Worm (Caenorhabditis elegans): ENCODE measurements around the gene Y38F1A.7.
A peak's percentile ranks its signal among the peaks of the same experiment; 100 is the strongest.

Y38F1A.7 gene

ce11 chrII:13025794-13026412 is 28.3 kb upstream of the Y38F1A.7 start, which contains the start of gene max-2:
max-2 (minus strand) TSS chrII:13025844.
- peak in 1 of 2 experiments; percentile 6 for TF ChIP-seq lin-35 (GFP tag; optimal IDR thresholded peaks at IDR 0.05)
- no peak for TF ChIP-seq C16A3.4 (tag; optimal IDR thresholded peaks at IDR 0.05)
- no peak for TF ChIP-seq lsy-2 (tag; optimal IDR thresholded peaks at IDR 0.05)
- TF ChIP-seq ceh-8 (GFP tag; optimal IDR thresholded peaks at IDR 0.05), result no peak
- no peak for TF ChIP-seq lir-3 (tag; optimal IDR thresholded peaks at IDR 0.05; ENCODE audit: poor library complexity)
- TF ChIP-seq grh-1 (GFP tag; IDR thresholded peaks at IDR 0.05), result no peak
- no peak for TF ChIP-seq skn-1 (tag; optimal IDR thresholded peaks at IDR 0.05)
- no peak for TF ChIP-seq ets-5 (GFP tag; IDR thresholded peaks at IDR 0.05)
- TF ChIP-seq unc-86 (tag; optimal IDR thresholded peaks at IDR 0.05), result no peak
- peak in 1 of 3 experiments; percentile 1 for TF ChIP-seq dpl-1 (GFP tag; optimal IDR thresholded peaks at IDR 0.05)
- TF ChIP-seq lin-14 (GFP tag; optimal IDR thresholded peaks at IDR 0.05), result peak; percentile 19
- no peak for TF ChIP-seq fkh-10 (GFP tag; optimal IDR thresholded peaks at IDR 0.05)
- TF ChIP-seq blmp-1 (tag; optimal IDR thresholded peaks at IDR 0.05), result peak; percentile 40
- no peak for TF ChIP-seq ceh-82 (tag; optimal IDR thresholded peaks at IDR 0.05)
- TF ChIP-seq snu-23 (GFP tag; optimal IDR thresholded peaks at IDR 0.05), result no peak
- TF ChIP-seq unc-98 (GFP tag; IDR thresholded peaks at IDR 0.05), result no peak

ce11 chrII:13023518-13023917 is 25.9 kb upstream of the Y38F1A.7 start:
- no peak for TF ChIP-seq ceh-88 (GFP tag; IDR thresholded peaks at IDR 0.05)
- no peak for TF ChIP-seq pax-3 (tag; optimal IDR thresholded peaks at IDR 0.05)
- TF ChIP-seq efl-1 (optimal IDR thresholded peaks at IDR 0.05), result no peak
- TF ChIP-seq efl-1 (GFP tag; optimal IDR thresholded peaks at IDR 0.05 in 1 of 2), result peak in 1 of 2 experiments; percentile 82
- no peak for TF ChIP-seq nhr-20 (tag; optimal IDR thresholded peaks at IDR 0.05)
- no peak for TF ChIP-seq tlp-1 (tag; optimal IDR thresholded peaks at IDR 0.05)
- no peak for TF ChIP-seq hlh-17 (GFP tag; optimal IDR thresholded peaks at IDR 0.05; ENCODE audit: borderline replicate concordance)
- no peak for TF ChIP-seq Y116A8C.19 (tag; optimal IDR thresholded peaks at IDR 0.05; ENCODE audit: borderline replicate concordance)

ce11 chrII:13022555-13022954 is 25.0 kb upstream of the Y38F1A.7 start:
- TF ChIP-seq nhr-85 (tag) (no peak), vab-15 (tag; optimal IDR thresholded peaks at IDR 0.05) (no peak), grh-1 (GFP tag; IDR thresholded peaks at IDR 0.05) (no peak), blmp-1 (tag; optimal IDR thresholded peaks at IDR 0.05) (peak; percentile 76), Y116A8C.19 (tag; optimal IDR thresholded peaks at IDR 0.05; ENCODE audit: borderline replicate concordance) (no peak), nhr-12 (tag; optimal IDR thresholded peaks at IDR 0.05) (no peak), snpc-4 (tag; optimal IDR thresholded peaks at IDR 0.05) (no peak), dsc-1 (tag; optimal IDR thresholded peaks at IDR 0.05) (no peak), efl-1 (optimal IDR thresholded peaks at IDR 0.05) (no peak), efl-1 (GFP tag; optimal IDR thresholded peaks at IDR 0.05 in 1 of 2) (peak in 1 of 2 experiments; percentile 4), ceh-8 (GFP tag; optimal IDR thresholded peaks at IDR 0.05) (no peak), unc-86 (tag; optimal IDR thresholded peaks at IDR 0.05) (no peak), unc-30 (tag; optimal IDR thresholded peaks at IDR 0.05) (no peak), sox-4 (tag; optimal IDR thresholded peaks at IDR 0.05) (no peak), pqm-1 (tag; optimal IDR thresholded peaks at IDR 0.05) (no peak), lin-14 (GFP tag; optimal IDR thresholded peaks at IDR 0.05) (no peak)

ce11 chrII:13016381-13016780 is 18.8 kb upstream of the Y38F1A.7 start:
- peak; percentile 40 to 49 for TF ChIP-seq lsy-2 (tag; optimal IDR thresholded peaks at IDR 0.05)
- TF ChIP-seq zip-4 (GFP tag; optimal IDR thresholded peaks at IDR 0.05), result peak; percentile 0
- peak; percentile 47 for TF ChIP-seq elt-2 (tag; optimal IDR thresholded peaks at IDR 0.05)
- peak; percentile 66 for TF ChIP-seq nhr-90 (tag; optimal IDR thresholded peaks at IDR 0.05; ENCODE audit: poor library complexity)
- TF ChIP-seq ztf-11 (tag; optimal IDR thresholded peaks at IDR 0.05), result peak in 1 of 2 experiments; percentile 21
- peak; percentile 61 for TF ChIP-seq unc-98 (GFP tag; IDR thresholded peaks at IDR 0.05)
- peak; percentile 63 for TF ChIP-seq unc-86 (tag; optimal IDR thresholded peaks at IDR 0.05)
- peak; percentile 90 for TF ChIP-seq mab-9 (GFP tag; IDR thresholded peaks at IDR 0.05)
- peak; percentile 72 for TF ChIP-seq tbx-2 (tag; optimal IDR thresholded peaks at IDR 0.05)
- TF ChIP-seq rnt-1 (tag; optimal IDR thresholded peaks at IDR 0.05), result peak; percentile 79
- peak; percentile 94 for TF ChIP-seq grh-1 (GFP tag; IDR thresholded peaks at IDR 0.05)
- peak; percentile 73 for TF ChIP-seq xbp-1 (tag; optimal IDR thresholded peaks at IDR 0.05)
- peak; percentile 69 for TF ChIP-seq ceh-88 (GFP tag; IDR thresholded peaks at IDR 0.05)
- TF ChIP-seq nhr-85 (tag), result peak; percentile 83
- peak; percentile 2 to 55 (median 37) for TF ChIP-seq ceh-82 (tag; optimal IDR thresholded peaks at IDR 0.05)
- TF ChIP-seq nhr-20 (tag; optimal IDR thresholded peaks at IDR 0.05), result peak; percentile 38
- TF ChIP-seq dpl-1 (GFP tag; optimal IDR thresholded peaks at IDR 0.05), result peak in 2 of 3 experiments; percentile 0 to 14
- peak; percentile 19 to 47 for TF ChIP-seq efl-1 (optimal IDR thresholded peaks at IDR 0.05)
- TF ChIP-seq efl-1 (GFP tag; optimal IDR thresholded peaks at IDR 0.05 in 1 of 2), result peak; percentile 25 to 80
- peak; percentile 59 for TF ChIP-seq dsc-1 (tag; optimal IDR thresholded peaks at IDR 0.05)
- peak; percentile 83 for TF ChIP-seq nhr-71 (tag; optimal IDR thresholded peaks at IDR 0.05)
- peak; percentile 57 for TF ChIP-seq ceh-8 (GFP tag; optimal IDR thresholded peaks at IDR 0.05)
- TF ChIP-seq mep-1 (tag; optimal IDR thresholded peaks at IDR 0.05), result peak; percentile 22
- peak; percentile 80 for TF ChIP-seq isw-1 (GFP tag; IDR thresholded peaks at IDR 0.05)

All from whole organism, L1 larva.